Fruit fly (Drosophila melanogaster): ENCODE results near the gene Bub1.

DNA sequence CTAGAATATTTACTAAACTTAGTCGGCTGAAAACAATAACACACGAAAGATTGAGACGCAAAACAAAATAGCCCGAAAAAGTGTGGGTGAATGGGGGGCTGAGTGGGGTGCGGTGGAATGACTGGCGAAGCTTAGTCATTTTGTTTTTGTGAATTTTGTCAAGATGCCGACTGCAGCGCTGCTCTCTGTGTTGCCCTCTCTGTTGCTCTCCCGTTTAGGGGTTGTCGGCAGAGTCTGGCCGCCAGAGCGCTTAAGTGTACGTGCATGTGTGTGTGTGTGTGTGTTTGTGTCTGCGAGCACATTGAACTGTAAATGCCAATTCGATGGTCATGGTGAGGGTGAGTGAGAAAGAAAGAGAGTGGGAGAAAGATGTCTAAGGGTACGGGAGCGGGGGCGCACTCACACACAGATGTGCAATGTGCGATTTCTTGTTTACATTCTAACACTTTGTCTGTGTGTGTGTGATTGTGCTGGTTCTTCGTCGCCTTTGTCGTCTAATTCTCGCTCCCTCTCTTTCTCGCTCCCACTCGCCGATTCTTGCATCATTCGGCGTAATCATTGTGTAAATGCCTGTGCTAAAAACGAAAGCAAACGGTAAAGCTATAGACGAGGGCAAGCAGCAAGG is 27.8 kb downstream of the Bub1 start:
- TF ChIP-seq Mio (GFP tag; optimal IDR thresholded peaks at IDR 0.05) (no peak), usp (GFP tag; optimal IDR thresholded peaks at IDR 0.05) (no peak), brk (GFP tag; optimal IDR thresholded peaks at IDR 0.05) (no peak), CrebA (GFP tag; optimal IDR thresholded peaks at IDR 0.05; ENCODE audit: borderline replicate concordance) (no peak), h (GFP tag; optimal IDR thresholded peaks at IDR 0.05) (peak; percentile 56), br (GFP tag; optimal IDR thresholded peaks at IDR 0.05) (no peak), pan (optimal IDR thresholded peaks at IDR 0.05) (no peak)
